Fruit fly (Drosophila melanogaster) S2 (cell line): ENCODE results near the gene CG31709.

Experiments
- CG8478 ChIP-seq: fragments of >200 bp; optimal IDR thresholded peaks from 2 replicates; lab custom pipeline; 2018
- CTCF ChIP-seq, 2 experiments: fragments of >200 bp; optimal IDR thresholded peaks; 2 replicates each; lab custom pipeline; 2018

CG31709 gene

DNA sequence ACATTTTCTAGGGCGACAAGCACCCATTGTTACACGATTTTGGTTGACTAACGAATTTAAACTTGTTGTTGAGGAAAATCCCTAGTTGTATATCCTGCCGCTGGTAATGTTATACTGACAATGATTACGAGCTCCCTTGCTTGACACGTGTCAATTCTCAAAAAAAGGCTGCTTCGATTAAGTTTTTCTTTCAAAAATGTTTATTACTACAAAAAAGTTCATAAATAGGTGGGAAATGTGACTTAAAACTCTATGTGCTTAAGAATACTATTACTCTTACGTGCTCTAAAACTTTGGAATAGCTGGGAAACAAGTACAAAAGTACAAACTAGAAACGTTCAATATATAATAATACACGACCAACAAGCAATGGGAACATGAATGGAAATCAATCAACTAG lies at the start of gene CG31709:
Gene CG31709, minus strand, starts transcription at position 101 of the 400 bp plus-strand sequence.
- TF ChIP-seq CG8478 (lab: Kevin White, UChicago) (no peak), CTCF (optimal IDR thresholded peaks at IDR 0.05; lab: Kevin White, UChicago) (no peak)

DNA sequence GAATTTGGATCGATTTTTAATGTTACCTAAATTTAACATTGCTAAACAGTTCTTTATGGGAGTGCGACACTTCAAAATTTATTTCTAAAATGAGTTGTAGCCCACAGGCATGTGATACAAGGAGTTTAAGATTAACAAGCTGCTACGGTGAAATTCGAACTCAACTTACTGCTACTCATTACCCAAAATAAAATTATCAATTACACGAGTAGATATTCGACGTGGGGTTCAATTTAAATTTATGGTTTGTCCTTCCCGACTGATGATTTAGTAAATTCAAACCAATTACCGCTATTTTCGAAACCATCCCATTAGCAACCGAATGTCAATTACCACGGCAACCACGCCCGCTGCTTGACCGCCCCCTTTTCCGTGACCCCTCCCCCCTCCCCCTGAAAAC lies 45.7 kb upstream of the CG31709 start, which contains the start of gene CG31882:
Gene CG31882, minus strand, starts transcription at position 101 of the 400 bp plus-strand sequence.
- TF ChIP-seq CTCF (optimal IDR thresholded peaks at IDR 0.05; lab: Kevin White, UChicago) (no peak), CG8478 (lab: Kevin White, UChicago) (no peak)

DNA sequence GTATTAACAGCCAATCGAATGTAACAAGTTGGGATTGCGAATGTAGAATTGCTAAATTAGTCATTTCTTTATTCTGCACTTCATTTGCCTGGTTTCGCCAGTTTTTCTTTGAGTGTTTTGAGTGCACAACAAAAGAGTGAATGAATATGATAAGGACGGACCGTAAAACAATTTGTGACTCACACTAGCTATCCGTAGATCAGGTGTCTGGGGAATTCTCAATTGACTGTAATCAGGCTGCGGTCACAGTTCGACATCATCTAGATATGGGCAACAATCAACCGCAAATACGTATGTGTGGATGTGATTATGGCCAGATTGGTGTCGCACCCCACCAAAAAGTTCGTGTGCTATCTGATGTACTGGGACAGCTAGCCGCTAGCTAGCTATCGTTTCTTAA lies 40.5 kb upstream of the CG31709 start:
- TF ChIP-seq CTCF (optimal IDR thresholded peaks at IDR 0.05; lab: Kevin White, UChicago) (no peak), CG8478 (lab: Kevin White, UChicago) (no peak)

DNA sequence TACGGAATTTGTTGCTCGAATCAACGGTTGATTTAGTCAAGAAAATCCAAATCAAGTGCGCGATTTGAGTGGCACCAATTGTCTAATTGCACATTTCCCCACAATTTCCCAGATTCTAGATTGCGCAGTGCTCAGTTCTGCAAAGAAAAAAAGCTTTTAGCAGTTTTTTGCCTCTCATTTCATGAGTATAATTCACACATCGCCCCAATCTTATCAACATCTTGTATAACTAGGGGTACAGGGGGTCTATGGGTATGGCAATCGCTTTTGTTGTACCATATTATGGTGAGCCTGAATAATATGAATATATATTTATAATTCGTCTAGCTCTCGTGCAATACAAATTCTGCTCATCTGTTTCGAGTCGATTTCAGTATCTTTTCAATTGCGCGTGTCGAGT lies 39.4 kb upstream of the CG31709 start:
- TF ChIP-seq CTCF (optimal IDR thresholded peaks at IDR 0.05; lab: Kevin White, UChicago) = no peak

DNA sequence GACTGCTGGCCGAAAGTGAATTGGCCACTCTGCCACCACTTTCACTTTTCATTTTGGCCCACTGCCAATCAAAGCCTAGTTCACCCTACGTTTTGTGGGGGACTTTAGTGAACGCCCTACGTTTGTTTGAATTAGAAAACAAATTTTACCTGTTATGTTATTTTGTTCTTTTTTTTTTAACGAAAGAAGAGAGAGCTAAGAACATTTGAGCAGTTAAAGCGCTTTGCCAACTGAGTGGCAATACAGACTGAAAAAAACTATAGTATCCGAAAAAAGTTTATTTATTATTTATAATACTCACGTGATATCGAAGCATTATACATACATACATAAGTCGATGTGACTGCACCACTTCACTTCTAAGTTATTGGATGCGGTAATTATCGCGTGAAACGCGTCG lies 38.5 kb upstream of the CG31709 start:
- no peak for TF ChIP-seq CTCF (optimal IDR thresholded peaks at IDR 0.05; lab: Kevin White, UChicago)
- no peak for TF ChIP-seq CG8478 (lab: Kevin White, UChicago)

DNA sequence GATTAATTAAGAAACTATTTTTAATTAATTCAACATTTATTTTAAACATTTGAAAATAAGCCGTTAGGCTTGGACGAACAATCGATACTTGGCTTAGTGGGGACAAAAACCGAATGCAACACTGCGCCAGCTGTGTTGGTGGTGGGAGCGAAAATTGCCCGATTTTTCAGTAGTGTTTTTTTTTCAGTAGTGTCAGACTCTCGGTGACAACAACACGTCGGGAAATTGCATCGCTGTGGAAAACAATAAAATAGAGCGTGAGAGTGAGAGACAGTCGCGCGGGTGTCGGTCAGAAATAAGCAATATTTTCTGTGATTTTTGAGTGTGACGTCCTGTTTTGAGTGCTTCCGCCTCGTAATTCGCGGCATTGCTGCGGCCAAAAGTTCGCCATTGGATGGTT lies 37.2 kb upstream of the CG31709 start:
- TF ChIP-seq CTCF (optimal IDR thresholded peaks at IDR 0.05; lab: Kevin White, UChicago) (peak in 1 of 2 experiments; percentile 63), CG8478 (lab: Kevin White, UChicago) (no peak)

DNA sequence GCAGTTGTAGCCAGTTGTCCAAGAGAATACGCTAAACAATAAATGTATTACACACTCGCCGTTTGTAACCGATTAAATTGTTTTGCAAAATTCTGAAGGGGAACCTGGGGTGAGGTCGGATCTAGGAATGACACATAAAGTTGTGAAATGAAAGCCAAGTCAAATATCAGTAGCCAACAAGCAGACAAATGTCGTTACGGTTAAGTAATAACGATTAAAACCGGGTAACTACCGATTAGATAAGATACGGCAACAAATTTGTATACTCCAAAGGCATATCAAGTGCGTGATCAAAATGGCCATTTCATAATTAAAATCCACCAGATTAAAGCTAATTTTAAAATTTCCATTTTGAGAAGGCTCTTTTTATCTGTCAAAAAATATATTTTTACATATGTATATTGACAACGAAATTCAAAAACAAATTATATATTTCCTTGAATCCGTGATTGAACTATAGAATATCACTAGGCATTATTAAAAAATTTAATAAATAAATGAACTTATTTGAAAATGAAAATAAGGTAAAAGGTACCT lies 36.6 kb upstream of the CG31709 start, which contains the start of gene GlcAT-S:
Gene GlcAT-S, plus strand, starts transcription at position 487 of the 537 bp plus-strand sequence.
- no peak for TF ChIP-seq CG8478 (lab: Kevin White, UChicago)
- TF ChIP-seq CTCF (optimal IDR thresholded peaks at IDR 0.05; lab: Kevin White, UChicago) = no peak

DNA sequence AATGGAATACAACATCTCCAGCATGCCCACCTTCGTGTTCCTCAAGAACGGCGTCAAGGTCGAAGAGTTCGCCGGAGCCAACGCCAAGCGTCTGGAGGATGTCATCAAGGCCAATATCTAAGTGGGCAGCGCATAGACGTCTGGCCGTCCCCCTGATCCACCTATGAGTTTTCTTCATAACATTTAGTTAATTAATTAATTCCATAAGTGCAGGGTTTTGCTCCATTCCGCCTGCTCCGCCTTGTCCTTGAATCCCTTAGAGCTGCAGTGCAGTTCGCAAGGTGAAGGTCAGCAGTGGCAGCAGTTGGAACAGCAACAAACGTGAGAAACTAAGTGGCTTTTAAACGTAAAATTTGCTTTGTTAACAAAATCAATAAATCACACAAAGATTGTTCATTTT lies 36.1 kb upstream of the CG31709 start:
- TF ChIP-seq CTCF (optimal IDR thresholded peaks at IDR 0.05; lab: Kevin White, UChicago) (no peak), CG8478 (lab: Kevin White, UChicago) (no peak)

DNA sequence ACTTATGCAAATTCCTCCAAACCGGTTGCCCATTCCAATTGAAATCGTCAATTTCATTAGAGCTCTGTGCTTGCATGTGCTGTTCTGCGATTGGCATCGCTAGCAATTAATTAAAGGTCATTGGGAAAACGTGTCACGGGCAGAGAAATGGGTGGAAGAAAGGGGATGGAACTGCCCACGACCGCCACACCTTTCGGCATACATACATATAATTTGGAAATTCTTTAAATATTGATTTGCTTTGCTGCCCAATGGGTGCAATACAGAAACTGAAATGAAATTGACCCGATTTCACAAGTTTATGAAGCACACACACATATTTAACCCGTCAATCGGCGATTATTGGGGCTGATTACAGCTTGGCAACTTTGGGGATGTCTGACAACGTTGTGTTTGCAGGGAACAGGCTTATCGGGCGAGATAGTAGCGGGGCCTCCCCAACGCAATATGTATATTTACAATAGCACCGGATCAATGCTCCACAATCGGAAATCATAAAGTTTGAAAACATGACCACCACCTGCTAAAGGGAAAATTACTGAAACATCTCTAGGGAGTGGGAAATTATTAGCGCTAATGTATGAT lies 35.3 kb upstream of the CG31709 start:
- no peak for TF ChIP-seq CTCF (optimal IDR thresholded peaks at IDR 0.05; lab: Kevin White, UChicago)
- no peak for TF ChIP-seq CG8478 (lab: Kevin White, UChicago)

DNA sequence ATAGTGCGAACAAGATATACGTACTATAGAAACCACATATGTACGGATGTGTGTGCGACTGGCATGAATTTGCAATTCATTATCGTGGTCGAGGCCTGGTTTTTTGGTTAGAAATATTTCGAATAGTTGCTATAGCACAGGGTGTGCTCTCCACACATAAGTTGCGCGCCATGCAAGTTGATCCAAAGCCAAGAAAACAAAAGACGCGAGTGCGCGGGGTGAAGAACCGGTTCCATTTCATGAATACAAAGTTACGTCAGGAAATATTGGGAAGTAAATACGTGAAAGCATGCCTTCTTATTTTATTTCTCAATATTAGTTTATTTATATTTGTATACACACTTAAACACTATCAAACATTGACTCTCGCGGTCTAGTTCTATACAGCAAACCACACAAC lies 34.5 kb upstream of the CG31709 start:
- TF ChIP-seq CG8478 (lab: Kevin White, UChicago) = no peak
- no peak for TF ChIP-seq CTCF (optimal IDR thresholded peaks at IDR 0.05; lab: Kevin White, UChicago)

DNA sequence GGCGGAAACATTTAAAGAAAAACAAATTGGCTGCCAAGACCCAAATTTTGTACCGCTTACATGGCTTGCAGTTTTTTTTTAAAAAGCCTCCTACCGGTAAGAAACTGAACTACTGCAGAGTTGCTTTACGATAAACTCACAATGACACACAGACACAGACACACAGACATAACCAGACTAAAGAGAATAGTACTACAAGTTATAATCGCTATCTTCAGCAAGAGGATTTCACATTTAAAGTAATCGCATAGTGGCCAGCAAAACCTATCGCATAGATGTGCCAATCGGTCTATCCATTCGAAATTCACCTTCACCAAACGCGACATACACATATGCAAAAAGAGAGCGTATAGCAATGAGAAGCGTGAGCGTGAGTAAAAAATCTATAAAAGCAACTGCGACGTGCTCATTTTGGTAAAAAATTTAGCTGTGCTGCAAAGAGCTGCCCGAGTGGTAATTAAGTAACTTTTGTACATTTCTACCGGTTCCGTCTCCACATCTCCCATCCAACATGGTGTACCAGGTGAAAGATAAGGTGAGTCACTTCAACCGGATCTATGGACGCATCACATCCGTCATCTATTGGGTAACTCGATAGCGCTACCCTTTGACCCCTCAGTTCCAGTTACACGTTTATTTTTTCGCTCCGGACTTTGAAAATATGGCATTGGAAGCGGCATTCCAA lies 33.7 kb upstream of the CG31709 start, which contains the start of gene Trx2:
Gene Trx2, plus strand, starts transcription at position 161 of the 685 bp plus-strand sequence.
- TF ChIP-seq CG8478 (lab: Kevin White, UChicago) (no peak), CTCF (optimal IDR thresholded peaks at IDR 0.05; lab: Kevin White, UChicago) (peak; percentile 80 to 91)

DNA sequence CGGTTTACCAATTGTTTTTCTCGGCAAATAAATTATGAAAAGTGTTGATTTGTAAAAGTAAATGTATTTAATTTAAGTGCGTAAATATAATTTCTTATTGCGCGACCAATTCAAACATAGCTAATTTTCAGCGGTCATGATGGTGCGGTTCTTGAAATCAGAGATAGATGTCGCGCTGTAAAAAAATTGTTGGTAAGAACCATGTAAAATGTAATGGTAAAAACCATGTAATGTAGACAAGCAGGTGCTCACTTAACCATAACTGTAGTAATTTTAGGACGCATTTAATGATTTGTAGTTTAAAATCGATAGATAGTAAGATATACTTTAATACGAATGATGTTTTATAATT lies 33.2 kb upstream of the CG31709 start:
- no peak for TF ChIP-seq CG8478 (lab: Kevin White, UChicago)
- peak in 1 of 2 experiments; percentile 88 for TF ChIP-seq CTCF (optimal IDR thresholded peaks at IDR 0.05; lab: Kevin White, UChicago)

DNA sequence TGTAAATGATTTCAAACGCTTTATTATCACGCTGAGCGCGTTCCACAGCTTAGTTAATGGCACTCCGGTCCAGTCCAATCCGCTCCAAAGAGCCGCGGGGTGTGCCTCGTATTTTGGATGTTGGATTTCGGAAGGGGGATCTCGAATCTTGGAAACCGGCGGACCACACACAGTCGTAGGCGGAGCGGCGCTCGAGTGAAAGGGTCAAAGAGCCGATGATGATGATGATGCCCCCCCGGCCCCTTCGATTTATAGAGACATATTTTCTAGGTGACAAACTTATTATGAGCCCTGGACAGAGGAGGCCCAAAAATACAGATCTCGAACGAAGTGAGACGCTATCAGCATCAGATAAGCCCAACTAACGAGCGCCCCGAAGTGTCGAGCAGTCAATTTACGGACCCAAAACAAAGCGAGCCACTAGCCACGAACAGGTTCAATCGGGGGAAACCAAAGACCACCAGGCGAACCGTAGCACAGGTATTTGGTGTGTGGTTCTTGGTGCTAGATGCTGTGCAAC lies 30.0 kb upstream of the CG31709 start:
- TF ChIP-seq CTCF (optimal IDR thresholded peaks at IDR 0.05; lab: Kevin White, UChicago) = no peak
- TF ChIP-seq CG8478 (lab: Kevin White, UChicago) = no peak

DNA sequence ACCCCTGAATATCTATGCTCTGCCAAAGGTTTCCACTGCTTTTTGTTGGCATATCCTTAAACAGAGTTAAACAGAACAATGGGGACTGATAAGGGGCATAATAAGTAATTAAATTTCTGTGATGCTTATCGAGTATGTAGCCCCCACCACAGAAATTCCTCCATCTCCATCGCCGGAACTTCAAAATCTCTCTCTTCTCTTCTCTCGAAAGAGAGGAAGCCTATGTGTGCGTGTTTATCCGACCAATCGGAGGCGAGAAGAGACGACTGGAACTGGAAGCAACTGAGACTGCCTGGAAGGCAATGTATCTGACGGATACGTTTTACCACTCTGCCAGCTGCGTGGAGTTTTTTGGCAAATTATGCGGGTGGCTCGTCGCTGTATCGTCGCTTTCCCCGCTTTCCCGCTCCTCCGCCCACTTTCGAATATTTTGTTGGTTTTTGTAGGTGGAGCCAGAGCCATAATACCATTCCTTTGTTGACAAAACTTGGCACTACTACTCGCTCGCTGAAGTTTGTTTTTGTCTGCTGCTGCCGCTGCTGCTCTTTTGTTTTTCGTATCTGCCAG lies 28.6 kb upstream of the CG31709 start, which contains the start of gene gcm2:
Gene gcm2, plus strand, starts transcription at position 566 of the 567 bp plus-strand sequence.
- no peak for TF ChIP-seq CTCF (optimal IDR thresholded peaks at IDR 0.05; lab: Kevin White, UChicago)
- no peak for TF ChIP-seq CG8478 (lab: Kevin White, UChicago)

DNA sequence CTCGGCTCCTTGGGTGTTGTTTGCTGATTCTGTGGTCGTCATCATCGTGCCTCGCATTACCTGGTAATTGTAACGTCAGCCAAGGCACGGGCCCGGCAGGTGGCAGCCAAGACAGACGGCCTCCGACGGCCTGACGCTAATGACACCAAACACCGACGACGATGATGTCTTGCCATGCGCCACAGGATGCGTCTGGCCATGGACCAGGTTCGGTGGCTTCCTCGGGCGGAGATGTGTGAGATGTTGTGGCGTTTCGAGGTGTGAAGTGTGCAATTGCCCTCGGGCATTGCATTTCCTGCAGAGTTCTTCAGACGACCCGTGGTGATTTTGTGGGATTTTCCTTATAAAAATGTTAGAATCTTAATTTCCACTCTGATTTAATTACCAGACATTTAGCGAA lies 22.7 kb upstream of the CG31709 start:
- TF ChIP-seq CTCF (optimal IDR thresholded peaks at IDR 0.05; lab: Kevin White, UChicago) (no peak), CG8478 (lab: Kevin White, UChicago) (no peak)
